Fruit fly (Drosophila melanogaster): ENCODE results near the gene CG3191.
A peak's percentile ranks its signal among the peaks of the same experiment; 100 is the strongest.

Gene CG3191

dm6 chrX:2254020-2254626, 2.3 kb upstream of the CG3191 start, which contains the start of gene CG3091:
Gene CG3091, minus strand, starts transcription at chrX:2254197.
- TF ChIP-seq CG30403 (GFP tag; optimal IDR thresholded peaks at IDR 0.05) (no peak), slbo (GFP tag; IDR thresholded peaks at IDR 0.05) (peak; percentile 26; the same call in 1 of the 2 replicates), caup (GFP tag; optimal IDR thresholded peaks at IDR 0.05; ENCODE audit: severe bottlenecking) (peak; percentile 20), row (GFP tag; IDR thresholded peaks at IDR 0.05) (peak; percentile 16; the same call in 1 of the 3 replicates), mam (GFP tag; optimal IDR thresholded peaks at IDR 0.05) (peak; percentile 27), CG1792 (GFP tag; optimal IDR thresholded peaks at IDR 0.05) (no peak), nom (GFP tag; optimal IDR thresholded peaks at IDR 0.05) (no peak), Meics (GFP tag; optimal IDR thresholded peaks at IDR 0.05) (peak; percentile 48), h (optimal IDR thresholded peaks at IDR 0.05) (no peak), lmd (GFP tag; IDR thresholded peaks at IDR 0.05) (no peak), D19A (tag; optimal IDR thresholded peaks at IDR 0.05) (peak; percentile 80), Rfx (GFP tag; IDR thresholded peaks at IDR 0.05) (peak; percentile 54), ranshi (GFP tag; IDR thresholded peaks at IDR 0.05) (no peak), CG2120 (GFP tag; optimal IDR thresholded peaks at IDR 0.05) (peak; percentile 23), Deaf1 (tag; optimal IDR thresholded peaks at IDR 0.05) (peak; percentile 86), CG3281 (GFP tag; optimal IDR thresholded peaks at IDR 0.05) (peak; percentile 16), CG8290 (GFP tag; optimal IDR thresholded peaks at IDR 0.05) (no peak), CG8290 (tag; optimal IDR thresholded peaks at IDR 0.05) (peak in 1 of 2 experiments; percentile 27), CG6854 (GFP tag; optimal IDR thresholded peaks at IDR 0.05) (peak; percentile 10), Dfd (GFP tag; optimal IDR thresholded peaks at IDR 0.05) (no peak), CG12744 (GFP tag; optimal IDR thresholded peaks at IDR 0.05) (no peak), GATAe (GFP tag; conservative IDR thresholded peaks at IDR 0.05) (no peak), pfk (GFP tag; optimal IDR thresholded peaks at IDR 0.05) (no peak), trh (GFP tag; optimal IDR thresholded peaks at IDR 0.05) (no peak), exex (tag; optimal IDR thresholded peaks at IDR 0.05) (peak; percentile 59), CG13624 (GFP tag; optimal IDR thresholded peaks at IDR 0.05) (peak; percentile 44), sob (GFP tag; IDR thresholded peaks at IDR 0.05) (peak; percentile 12; the same call in 1 of the 2 replicates), Ada2b (GFP tag; IDR thresholded peaks at IDR 0.05) (0 out of 2 replicates have a peak, but pooled peaks have one; percentile 15), chinmo (GFP tag; IDR thresholded peaks at IDR 0.05; ENCODE audit: partially characterized antibody) (0 out of 4 replicates have a peak, but pooled peaks have one; percentile 44), CG18599 (GFP tag; optimal IDR thresholded peaks at IDR 0.05) (peak; percentile 43), CG34376 (GFP tag; optimal IDR thresholded peaks at IDR 0.05) (peak; percentile 53), z (GFP tag; IDR thresholded peaks at IDR 0.05) (0 out of 3 replicates have a peak, but pooled peaks have one; percentile 39), dmrt99B (tag; optimal IDR thresholded peaks at IDR 0.05) (no peak), dysf (GFP tag; IDR thresholded peaks at IDR 0.05) (peak; percentile 63; the same call in 2 of the 3 replicates), vvl (GFP tag; IDR thresholded peaks at IDR 0.05) (peak; percentile 36; the same call in 1 of the 2 replicates), Camta (GFP tag; optimal IDR thresholded peaks at IDR 0.05) (no peak), dpn (GFP tag; optimal IDR thresholded peaks at IDR 0.05) (peak in 1 of 2 experiments; percentile 23), Med (GFP tag) (peak; percentile 75), Blimp-1 (GFP tag; optimal IDR thresholded peaks at IDR 0.05) (no peak), CG42726 (GFP tag; IDR thresholded peaks at IDR 0.05; ENCODE audit: partially characterized antibody) (no peak), CG33213 (GFP tag; optimal IDR thresholded peaks at IDR 0.05) (no peak), Drgx (GFP tag; IDR thresholded peaks at IDR 0.05) (peak; percentile 40; the same call in 1 of the 2 replicates), CG15514 (GFP tag; optimal IDR thresholded peaks at IDR 0.05) (peak; percentile 24), zf30C (GFP tag; optimal IDR thresholded peaks at IDR 0.05) (no peak), gro (GFP tag; optimal IDR thresholded peaks at IDR 0.05) (peak; percentile 19), Atf6 (GFP tag; IDR thresholded peaks at IDR 0.05) (0 out of 2 replicates have a peak, but pooled peaks have one; percentile 37), sug (tag; optimal IDR thresholded peaks at IDR 0.05) (peak; percentile 53), CG9727 (GFP tag; optimal IDR thresholded peaks at IDR 0.05) (peak; percentile 6)

All from whole organism, embryonic.